Worm (Caenorhabditis elegans) whole organism, L1 larva: Measurements from ENCODE around the gene F23D12.11.

Experiments used
- ama-1 ChIP-seq: fragments of 150-350 bp; optimal IDR thresholded peaks from 2 replicates; lab custom pipeline; 2014
- fkh-10 ChIP-seq: sonication (generic microtip); optimal IDR thresholded peaks from 2 replicates; lab custom pipeline; 2017; ENCODE audit warnings: missing biosample characterization, missing genetic modification reagents, missing genetic modification characterization
- isw-1 ChIP-seq: fragments of 200-800 bp; sonication (Bioruptor generic); IDR thresholded peaks from 2 replicates; pipeline ENCODE4 v1.3.6; 2022; ENCODE audit warnings: missing genetic modification characterization, missing compliant biosample characterization
- lin-15B ChIP-seq: fragments of 150-350 bp; sonication (generic microtip); optimal IDR thresholded peaks from 3 replicates; lab custom pipeline; 2014; ENCODE audit warnings: missing biosample characterization, missing genetic modification characterization
- lsy-2 ChIP-seq, 2 experiments: fragments of 150-350 bp; optimal IDR thresholded peaks; 2 replicates each; lab custom pipeline; 2014; ENCODE audit warnings: missing biosample characterization in 2 of 2, missing genetic modification characterization in 2 of 2
- nhr-28 ChIP-seq: fragments of 150-350 bp; optimal IDR thresholded peaks from 2 replicates; lab custom pipeline; 2014; ENCODE audit warnings: missing biosample characterization, missing genetic modification characterization
- unc-62 ChIP-seq: fragments of 150-350 bp; optimal IDR thresholded peaks from 2 replicates; lab custom pipeline; 2014; ENCODE audit warnings: missing biosample characterization, missing genetic modification reagents, missing genetic modification characterization

DNA sequence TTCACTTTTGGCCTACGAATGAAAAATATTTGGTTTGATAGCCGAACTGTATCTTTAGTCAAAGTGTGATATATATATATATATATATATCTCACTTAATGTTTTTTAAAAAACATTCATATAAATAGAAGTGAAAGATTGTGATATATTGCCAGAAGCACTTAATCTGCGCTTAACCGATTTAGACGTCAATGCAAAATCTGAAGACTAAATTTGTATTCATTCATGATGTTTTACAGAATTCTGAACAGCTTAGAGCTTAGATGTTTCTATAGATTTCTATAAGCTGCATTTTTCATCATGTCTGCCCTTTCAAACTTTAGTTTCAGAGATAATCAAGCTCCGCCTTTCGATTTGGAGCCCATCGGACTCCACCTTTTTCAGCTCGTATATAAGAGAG, 17.8 kb upstream of the F23D12.11 start, which contains the start of gene F23D12.3:
- TF ChIP-seq nhr-28 (tag; lab: Kevin White, UChicago) = no peak
- no peak for TF ChIP-seq ama-1
- TF ChIP-seq isw-1 (GFP tag; lab: Robert Waterston, UW) = no peak
- no peak for TF ChIP-seq unc-62 (GFP tag; lab: Kevin White, UChicago)
- no peak for TF ChIP-seq lin-15B (tag; lab: Kevin White, UChicago)
- TF ChIP-seq lsy-2 (tag; optimal IDR thresholded peaks at IDR 0.05; lab: Kevin White, UChicago) = no peak
- no peak for TF ChIP-seq fkh-10 (GFP tag; lab: Kevin White, UChicago)
